Worm (Caenorhabditis elegans): ENCODE results near the gene acr-20.

DNA sequence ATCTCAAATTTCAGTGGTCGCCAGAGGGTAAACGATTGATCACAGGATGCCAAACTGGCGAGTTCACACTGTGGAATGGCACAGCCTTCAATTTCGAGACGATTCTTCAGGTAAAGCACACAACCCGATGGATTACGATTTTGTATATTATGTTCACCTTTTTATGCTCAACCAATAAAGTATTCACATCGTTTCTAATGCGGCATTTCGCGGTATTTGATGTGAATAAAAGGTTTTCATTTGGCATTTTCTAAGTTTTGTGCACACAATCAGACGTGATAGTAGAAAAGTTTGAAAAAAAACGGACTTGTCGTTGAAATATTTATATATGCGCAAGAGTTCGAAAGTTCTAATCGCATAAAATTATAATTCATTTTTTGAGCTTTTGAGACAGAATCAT lies 18.7 kb downstream of the acr-20 start:
- TF ChIP-seq egl-27 (tag; optimal IDR thresholded peaks at IDR 0.05) (no peak), sup-37 (GFP tag; optimal IDR thresholded peaks at IDR 0.05) (no peak), unc-62 (GFP tag; optimal IDR thresholded peaks at IDR 0.05) (no peak)
